Fruit fly (Drosophila melanogaster) Kc167 (cell line): Measurements from ENCODE around the gene CG15812.

Source experiments
- Myc ChIP-seq: fragments of >200 bp; optimal IDR thresholded peaks from 2 replicates; lab custom pipeline; 2017; ENCODE audit warnings: missing external identifiers
- h ChIP-seq: fragments of >200 bp; optimal IDR thresholded peaks from 3 replicates; lab custom pipeline; 2018; ENCODE audit warnings: missing external identifiers
- insv ChIP-seq: fragments of >200 bp; optimal IDR thresholded peaks from 3 replicates; lab custom pipeline; 2018; ENCODE audit warnings: missing external identifiers
- psq ChIP-seq: fragments of >200 bp; optimal IDR thresholded peaks from 2 replicates; lab custom pipeline; 2017; ENCODE audit warnings: missing external identifiers

- no peak for TF ChIP-seq psq
- no peak for TF ChIP-seq h (lab: Kevin White, UChicago)
- no peak for TF ChIP-seq insv (lab: Kevin White, UChicago)
- no peak for TF ChIP-seq Myc (lab: Kevin White, UChicago)
These were observed 18.4 kb upstream of the CG15812 start for dm6 chr3L:3141411-3141810.
